Fruit fly (Drosophila melanogaster): ENCODE results near the gene Gyc88E.

Gene Gyc88E

dm6 chr3R:15117765-15118164, 32.4 kb upstream of the Gyc88E start:
- TF ChIP-seq CG4496 (GFP tag; IDR thresholded peaks at IDR 0.05) (no peak), CG17806 (tag; optimal IDR thresholded peaks at IDR 0.05) (no peak), CG14655 (GFP tag; optimal IDR thresholded peaks at IDR 0.05) (no peak), D1 (tag; optimal IDR thresholded peaks at IDR 0.05) (no peak)

dm6 chr3R:15119730-15120129, 30.4 kb upstream of the Gyc88E start:
- TF ChIP-seq CG17806 (tag; optimal IDR thresholded peaks at IDR 0.05) (no peak), CG10348 (GFP tag; IDR thresholded peaks at IDR 0.05) (no peak), CG9948 (tag; optimal IDR thresholded peaks at IDR 0.05) (no peak), Pif1B (GFP tag; optimal IDR thresholded peaks at IDR 0.05) (no peak), CG34367 (tag; optimal IDR thresholded peaks at IDR 0.05) (no peak), CG12605 (GFP tag; IDR thresholded peaks at IDR 0.05) (no peak)

- TF ChIP-seq CG9948 (tag; optimal IDR thresholded peaks at IDR 0.05) (no peak), Snoo (tag; optimal IDR thresholded peaks at IDR 0.05) (no peak), CG4496 (GFP tag; IDR thresholded peaks at IDR 0.05) (no peak), CG8301 (tag; optimal IDR thresholded peaks at IDR 0.05) (no peak), CG17806 (tag; optimal IDR thresholded peaks at IDR 0.05) (no peak), fd96Ca (GFP tag; IDR thresholded peaks at IDR 0.05) (no peak), rn (GFP tag; IDR thresholded peaks at IDR 0.05) (no peak), D1 (tag; optimal IDR thresholded peaks at IDR 0.05) (no peak), Pif1B (GFP tag; optimal IDR thresholded peaks at IDR 0.05) (no peak), CG32121 (GFP tag; IDR thresholded peaks at IDR 0.05) (no peak), Pif1A (GFP tag; optimal IDR thresholded peaks at IDR 0.05) (no peak), CG15710 (tag; optimal IDR thresholded peaks at IDR 0.05) (no peak), CG34367 (tag; optimal IDR thresholded peaks at IDR 0.05) (no peak)
Observed at dm6 chr3R:15121599-15122394, 28.4 kb upstream of the Gyc88E start.

dm6 chr3R:15123036-15123715, 27.0 kb upstream of the Gyc88E start:
- TF ChIP-seq D1 (tag; optimal IDR thresholded peaks at IDR 0.05): no peak
- no peak for TF ChIP-seq gl (tag; optimal IDR thresholded peaks at IDR 0.05)
- no peak for TF ChIP-seq Ets98B (GFP tag; IDR thresholded peaks at IDR 0.05)
- no peak for TF ChIP-seq CG8159 (tag; optimal IDR thresholded peaks at IDR 0.05)
- no peak for TF ChIP-seq CG4496 (GFP tag; IDR thresholded peaks at IDR 0.05)
- TF ChIP-seq EcR (GFP tag; optimal IDR thresholded peaks at IDR 0.05): no peak
- no peak for TF ChIP-seq Pif1B (GFP tag; optimal IDR thresholded peaks at IDR 0.05)
- TF ChIP-seq CG15710 (tag; optimal IDR thresholded peaks at IDR 0.05): no peak
- TF ChIP-seq CG34367 (tag; optimal IDR thresholded peaks at IDR 0.05): no peak
- TF ChIP-seq Pif1A (GFP tag; optimal IDR thresholded peaks at IDR 0.05): no peak

dm6 chr3R:15124559-15124958, 25.6 kb upstream of the Gyc88E start:
- TF ChIP-seq EcR (GFP tag; optimal IDR thresholded peaks at IDR 0.05) (no peak), fd96Ca (GFP tag; IDR thresholded peaks at IDR 0.05) (no peak), CG32121 (GFP tag; IDR thresholded peaks at IDR 0.05) (no peak), rn (GFP tag; IDR thresholded peaks at IDR 0.05) (no peak), CG10348 (GFP tag; IDR thresholded peaks at IDR 0.05) (no peak), Pif1B (GFP tag; optimal IDR thresholded peaks at IDR 0.05) (no peak), CG12605 (GFP tag; IDR thresholded peaks at IDR 0.05) (no peak), CG15710 (tag; optimal IDR thresholded peaks at IDR 0.05) (no peak), D1 (tag; optimal IDR thresholded peaks at IDR 0.05) (no peak), CG17806 (tag; optimal IDR thresholded peaks at IDR 0.05) (no peak), Pif1A (GFP tag; optimal IDR thresholded peaks at IDR 0.05) (no peak), CG8159 (tag; optimal IDR thresholded peaks at IDR 0.05) (no peak), CG13204 (GFP tag; optimal IDR thresholded peaks at IDR 0.05) (no peak), CG8301 (tag; optimal IDR thresholded peaks at IDR 0.05) (no peak), Ets98B (GFP tag; IDR thresholded peaks at IDR 0.05) (no peak), gl (tag; optimal IDR thresholded peaks at IDR 0.05) (no peak), CG14655 (GFP tag; optimal IDR thresholded peaks at IDR 0.05) (no peak), Snoo (tag; optimal IDR thresholded peaks at IDR 0.05) (no peak)

dm6 chr3R:15125796-15126195, 24.4 kb upstream of the Gyc88E start:
- TF ChIP-seq CG14655 (GFP tag; optimal IDR thresholded peaks at IDR 0.05) (no peak), CG8159 (tag; optimal IDR thresholded peaks at IDR 0.05) (no peak), CG8301 (tag; optimal IDR thresholded peaks at IDR 0.05) (no peak), Pif1B (GFP tag; optimal IDR thresholded peaks at IDR 0.05) (no peak), CG15710 (tag; optimal IDR thresholded peaks at IDR 0.05) (no peak), CG10348 (GFP tag; IDR thresholded peaks at IDR 0.05) (no peak), CG13204 (GFP tag; optimal IDR thresholded peaks at IDR 0.05) (no peak)

dm6 chr3R:15128060-15128459, 22.1 kb upstream of the Gyc88E start:
- TF ChIP-seq Snoo (tag; optimal IDR thresholded peaks at IDR 0.05) (no peak), gl (tag; optimal IDR thresholded peaks at IDR 0.05) (no peak), CG15710 (tag; optimal IDR thresholded peaks at IDR 0.05) (no peak), CG10348 (GFP tag; IDR thresholded peaks at IDR 0.05) (no peak), D1 (tag; optimal IDR thresholded peaks at IDR 0.05) (no peak), Ets98B (GFP tag; IDR thresholded peaks at IDR 0.05) (no peak), Pif1B (GFP tag; optimal IDR thresholded peaks at IDR 0.05) (no peak), CG4496 (GFP tag; IDR thresholded peaks at IDR 0.05) (no peak), CG32121 (GFP tag; IDR thresholded peaks at IDR 0.05) (no peak), CG8301 (tag; optimal IDR thresholded peaks at IDR 0.05) (no peak), Pif1A (GFP tag; optimal IDR thresholded peaks at IDR 0.05) (no peak), fd96Ca (GFP tag; IDR thresholded peaks at IDR 0.05) (no peak), CG17806 (tag; optimal IDR thresholded peaks at IDR 0.05) (no peak), CG12605 (GFP tag; IDR thresholded peaks at IDR 0.05) (no peak), EcR (GFP tag; optimal IDR thresholded peaks at IDR 0.05) (no peak), CG9948 (tag; optimal IDR thresholded peaks at IDR 0.05) (no peak), rn (GFP tag; IDR thresholded peaks at IDR 0.05) (no peak), CG34367 (tag; optimal IDR thresholded peaks at IDR 0.05) (no peak)
